Fruit fly (Drosophila melanogaster): ENCODE measurements around the gene CG43155.

Gene CG43155

DNA sequence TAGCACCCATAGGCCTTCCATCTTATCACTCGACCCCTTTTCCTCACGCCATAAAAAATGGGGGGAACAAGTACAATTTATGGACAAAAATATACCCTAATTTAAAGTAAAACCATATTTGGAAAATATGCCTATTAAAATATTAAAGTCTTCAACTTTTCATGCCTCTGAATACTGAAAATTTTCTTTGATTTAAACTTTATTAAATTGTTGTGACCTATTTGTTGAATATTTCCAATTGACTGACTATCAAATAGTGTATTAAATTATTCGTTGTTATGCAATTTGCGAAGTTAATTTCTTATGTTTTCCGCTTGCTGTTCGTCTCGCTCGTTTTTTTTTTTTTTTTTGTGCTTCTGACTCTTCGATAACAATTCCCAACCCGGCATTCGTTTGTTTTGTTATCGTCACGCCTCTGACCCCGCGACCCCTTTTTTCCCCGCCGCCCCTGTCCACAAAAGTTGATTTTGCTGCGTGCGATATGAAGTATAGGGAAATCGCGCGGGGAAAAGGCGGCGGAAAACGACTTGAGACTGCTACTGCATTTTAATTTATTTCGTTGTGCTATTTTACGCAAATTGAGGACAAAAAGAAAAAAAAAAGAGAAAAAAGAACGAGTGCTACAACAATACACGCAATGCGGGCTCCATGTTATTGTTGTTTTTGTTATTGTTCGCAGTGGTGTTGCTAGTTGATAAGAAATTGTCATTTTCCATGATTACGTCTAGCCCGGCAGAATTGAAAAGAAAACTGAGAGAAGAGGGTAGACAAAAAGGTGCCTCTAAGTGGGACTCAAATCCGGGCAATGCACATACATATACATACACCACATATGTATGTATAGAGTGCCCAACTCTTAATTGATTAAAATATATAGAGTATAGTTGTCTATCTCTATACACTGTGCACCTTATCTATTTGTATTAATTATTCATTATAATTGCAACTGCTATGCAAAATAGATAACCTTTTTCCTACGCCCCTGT lies 62.3 kb downstream of the CG43155 start (continued):
- peak; percentile 48 for TF ChIP-seq Deaf1 (tag; optimal IDR thresholded peaks at IDR 0.05)
- TF ChIP-seq da (GFP tag; optimal IDR thresholded peaks at IDR 0.05), result no peak
- no peak for TF ChIP-seq cad (GFP tag; optimal IDR thresholded peaks at IDR 0.05)
- no peak for TF ChIP-seq prd (optimal IDR thresholded peaks at IDR 0.05)
- TF ChIP-seq prd (GFP tag; IDR thresholded peaks at IDR 0.05), result peak; percentile 49; the same call in 1 of the 3 replicates
- no peak for TF ChIP-seq pfk (GFP tag; optimal IDR thresholded peaks at IDR 0.05)
- peak; percentile 70 for TF ChIP-seq CG18262 (tag; optimal IDR thresholded peaks at IDR 0.05)
- TF ChIP-seq CG8388 (GFP tag; optimal IDR thresholded peaks at IDR 0.05), result peak; percentile 66
- TF ChIP-seq CG11560 (tag; IDR thresholded peaks at IDR 0.05), result peak; percentile 41; the same call in 1 of the 3 replicates
- no peak for TF ChIP-seq Bgb (GFP tag; IDR thresholded peaks at IDR 0.05; ENCODE audit: partially characterized antibody)
- no peak for TF ChIP-seq CTCF (GFP tag; optimal IDR thresholded peaks at IDR 0.05)
- no peak for TF ChIP-seq Gsc (GFP tag; IDR thresholded peaks at IDR 0.05)
- peak; percentile 2 for TF ChIP-seq CHES-1-like (GFP tag; optimal IDR thresholded peaks at IDR 0.05)
- peak; percentile 54 for TF ChIP-seq CG18619 (GFP tag; optimal IDR thresholded peaks at IDR 0.05)
- TF ChIP-seq Ssrp (tag; optimal IDR thresholded peaks at IDR 0.05), result peak; percentile 59
- peak; percentile 76 for TF ChIP-seq sqz (GFP tag; optimal IDR thresholded peaks at IDR 0.05)
- peak; percentile 7 for TF ChIP-seq pho (GFP tag; optimal IDR thresholded peaks at IDR 0.05)
- peak; percentile 84 for TF ChIP-seq CG2678 (tag; optimal IDR thresholded peaks at IDR 0.05)
- no peak for TF ChIP-seq toy (GFP tag; IDR thresholded peaks at IDR 0.05)
- peak; percentile 69; the same call in 2 of the 3 replicates for TF ChIP-seq ci (GFP tag; IDR thresholded peaks at IDR 0.05)
- peak; percentile 37 for TF ChIP-seq CG12104 (GFP tag; optimal IDR thresholded peaks at IDR 0.05)
- TF ChIP-seq CG6175 (GFP tag; IDR thresholded peaks at IDR 0.05), result no peak
- no peak for TF ChIP-seq repo (GFP tag; optimal IDR thresholded peaks at IDR 0.05)
- TF ChIP-seq sim (GFP tag; IDR thresholded peaks at IDR 0.05), result 0 out of 2 replicates have a peak, but pooled peaks have one; percentile 39
- peak; percentile 2 for TF ChIP-seq CG8281 (tag; optimal IDR thresholded peaks at IDR 0.05)
- no peak for TF ChIP-seq cas (GFP tag; IDR thresholded peaks at IDR 0.05)
- TF ChIP-seq CG7786 (GFP tag; optimal IDR thresholded peaks at IDR 0.05), result peak; percentile 4
- TF ChIP-seq CG5180 (GFP tag; optimal IDR thresholded peaks at IDR 0.05), result peak; percentile 23
- TF ChIP-seq CG6689 (GFP tag; IDR thresholded peaks at IDR 0.05), result peak; percentile 65
- no peak for TF ChIP-seq CG31365 (tag; optimal IDR thresholded peaks at IDR 0.05)
- peak; percentile 40 for TF ChIP-seq CG13624 (GFP tag; optimal IDR thresholded peaks at IDR 0.05)
- TF ChIP-seq CG16779 (GFP tag; IDR thresholded peaks at IDR 0.05), result no peak
- TF ChIP-seq CG13894 (tag; optimal IDR thresholded peaks at IDR 0.05), result no peak
- peak; percentile 68 for TF ChIP-seq Sox100B (GFP tag; optimal IDR thresholded peaks at IDR 0.05)
- TF ChIP-seq Six4 (GFP tag; optimal IDR thresholded peaks at IDR 0.05), result peak; percentile 24
- TF ChIP-seq danr (GFP tag; IDR thresholded peaks at IDR 0.05), result 0 out of 2 replicates have a peak, but pooled peaks have one; percentile 29
- TF ChIP-seq CG6254 (GFP tag; optimal IDR thresholded peaks at IDR 0.05), result peak; percentile 16
- TF ChIP-seq CG32767 (GFP tag; IDR thresholded peaks at IDR 0.05), result peak; percentile 66
- TF ChIP-seq crc (GFP tag; optimal IDR thresholded peaks at IDR 0.05), result peak; percentile 11
- TF ChIP-seq TFAM (GFP tag; optimal IDR thresholded peaks at IDR 0.05), result no peak
- TF ChIP-seq NfI (GFP tag; optimal IDR thresholded peaks at IDR 0.05), result peak; percentile 31
- TF ChIP-seq NK7.1 (GFP tag; optimal IDR thresholded peaks at IDR 0.05), result no peak
- peak; percentile 52; the same call in 1 of the 2 replicates for TF ChIP-seq sisA (GFP tag; IDR thresholded peaks at IDR 0.05)
- peak; percentile 21 for TF ChIP-seq CG18764 (GFP tag; optimal IDR thresholded peaks at IDR 0.05)
- no peak for TF ChIP-seq stwl (tag; optimal IDR thresholded peaks at IDR 0.05)
- TF ChIP-seq run (tag; optimal IDR thresholded peaks at IDR 0.05), result peak; percentile 44
- no peak for TF ChIP-seq amos (GFP tag; IDR thresholded peaks at IDR 0.05; ENCODE audit: partially characterized antibody)
- peak; percentile 32 for TF ChIP-seq nau (GFP tag; optimal IDR thresholded peaks at IDR 0.05)
- peak; percentile 30 for TF ChIP-seq Chrac-16 (GFP tag; optimal IDR thresholded peaks at IDR 0.05)
